Worm (Caenorhabditis elegans): ENCODE data around the gene efr-3.

Gene efr-3

ce11 chrII:6360822-6361221, 39.9 kb upstream of the efr-3 start, which contains the start of gene K10B2.4 (continued):
- TF ChIP-seq lin-32 (GFP tag; optimal IDR thresholded peaks at IDR 0.05) (no peak), hlh-1 (tag; optimal IDR thresholded peaks at IDR 0.05) (peak; percentile 27), unc-39 (tag; optimal IDR thresholded peaks at IDR 0.05) (no peak)

ce11 chrII:6358905-6359304, 37.9 kb upstream of the efr-3 start, which contains the start of gene C32D5.12:
Gene C32D5.12 (minus strand): TSS chrII:6359005.
- TF ChIP-seq nhr-12 (tag; optimal IDR thresholded peaks at IDR 0.05), result no peak
- TF ChIP-seq nhr-2 (tag; optimal IDR thresholded peaks at IDR 0.05), result no peak
- no peak for TF ChIP-seq lin-13 (tag; optimal IDR thresholded peaks at IDR 0.05)
- TF ChIP-seq zip-8 (tag; optimal IDR thresholded peaks at IDR 0.05), result no peak
- no peak for TF ChIP-seq tbx-8 (GFP tag; optimal IDR thresholded peaks at IDR 0.05)
- TF ChIP-seq lsy-2 (tag; optimal IDR thresholded peaks at IDR 0.05), result no peak
- TF ChIP-seq flh-1 (GFP tag; optimal IDR thresholded peaks at IDR 0.05), result no peak
- no peak for TF ChIP-seq drap-1 (GFP tag; optimal IDR thresholded peaks at IDR 0.05)
- no peak for TF ChIP-seq pha-4 (tag; optimal IDR thresholded peaks at IDR 0.05)
- TF ChIP-seq mep-1 (tag; optimal IDR thresholded peaks at IDR 0.05), result no peak
- no peak for TF ChIP-seq unc-120 (tag; optimal IDR thresholded peaks at IDR 0.05; ENCODE audit: poor library complexity, severe bottlenecking)
- no peak for TF ChIP-seq ceh-43 (GFP tag; optimal IDR thresholded peaks at IDR 0.05)
- no peak for TF ChIP-seq nhr-28 (tag; optimal IDR thresholded peaks at IDR 0.05)
- TF ChIP-seq ztf-11 (tag; optimal IDR thresholded peaks at IDR 0.05), result no peak
- no peak for TF ChIP-seq bed-3 (GFP tag; optimal IDR thresholded peaks at IDR 0.05)
- TF ChIP-seq elt-3 (tag; optimal IDR thresholded peaks at IDR 0.05), result no peak

ce11 chrII:6358232-6358631, 37.3 kb upstream of the efr-3 start:
- no peak for TF ChIP-seq elt-3 (tag; optimal IDR thresholded peaks at IDR 0.05)
- no peak for TF ChIP-seq drap-1 (GFP tag; optimal IDR thresholded peaks at IDR 0.05)
- TF ChIP-seq unc-120 (tag; optimal IDR thresholded peaks at IDR 0.05; ENCODE audit: poor library complexity, severe bottlenecking), result no peak
- TF ChIP-seq tbx-8 (GFP tag; optimal IDR thresholded peaks at IDR 0.05), result no peak
- TF ChIP-seq pha-4 (tag; optimal IDR thresholded peaks at IDR 0.05), result no peak
- TF ChIP-seq unc-39 (tag; optimal IDR thresholded peaks at IDR 0.05), result no peak
- TF ChIP-seq ces-1 (GFP tag; optimal IDR thresholded peaks at IDR 0.05), result no peak
- no peak for TF ChIP-seq snpc-4 (tag; optimal IDR thresholded peaks at IDR 0.05)
- TF ChIP-seq lin-32 (GFP tag; optimal IDR thresholded peaks at IDR 0.05), result no peak

- TF ChIP-seq ces-1 (GFP tag; optimal IDR thresholded peaks at IDR 0.05), result peak; percentile 20
- no peak for TF ChIP-seq nhr-237 (tag; optimal IDR thresholded peaks at IDR 0.05)
- no peak for TF ChIP-seq ztf-11 (tag; optimal IDR thresholded peaks at IDR 0.05)
- peak; percentile 38 for TF ChIP-seq lsy-2 (tag; optimal IDR thresholded peaks at IDR 0.05)
- no peak for TF ChIP-seq flh-1 (GFP tag; optimal IDR thresholded peaks at IDR 0.05)
- peak; percentile 16 for TF ChIP-seq unc-120 (tag; optimal IDR thresholded peaks at IDR 0.05; ENCODE audit: poor library complexity, severe bottlenecking)
- no peak for TF ChIP-seq lin-32 (GFP tag; optimal IDR thresholded peaks at IDR 0.05)
- TF ChIP-seq mab-5 (tag; optimal IDR thresholded peaks at IDR 0.05), result no peak
- TF ChIP-seq nhr-76 (tag; optimal IDR thresholded peaks at IDR 0.05), result no peak
- TF ChIP-seq lin-13 (tag; optimal IDR thresholded peaks at IDR 0.05), result peak; percentile 52
- peak; percentile 37 for TF ChIP-seq hlh-1 (tag; optimal IDR thresholded peaks at IDR 0.05)
- TF ChIP-seq pha-4 (tag; optimal IDR thresholded peaks at IDR 0.05), result no peak
- peak; percentile 53 for TF ChIP-seq mep-1 (tag; optimal IDR thresholded peaks at IDR 0.05)
- TF ChIP-seq snpc-4 (tag; optimal IDR thresholded peaks at IDR 0.05), result no peak
- no peak for TF ChIP-seq nhr-2 (tag; optimal IDR thresholded peaks at IDR 0.05)
- peak; percentile 55 for TF ChIP-seq sptf-1 (tag; optimal IDR thresholded peaks at IDR 0.05)
- TF ChIP-seq M03D4.4 (tag; optimal IDR thresholded peaks at IDR 0.05), result no peak
Measured at ce11 chrII:6355396-6356346, 34.7 kb upstream of the efr-3 start, which contains the start of gene C32D5.11. Gene C32D5.11 (minus strand): TSS chrII:6355446.

ce11 chrII:6351887-6352286, 30.9 kb upstream of the efr-3 start, which contains the start of gene C32D5.10:
Gene C32D5.10 (minus strand): TSS chrII:6351987.
- TF ChIP-seq nhr-76 (tag; optimal IDR thresholded peaks at IDR 0.05) (no peak), pha-4 (tag; optimal IDR thresholded peaks at IDR 0.05) (no peak), ztf-11 (tag; optimal IDR thresholded peaks at IDR 0.05) (no peak), ceh-83 (GFP tag; optimal IDR thresholded peaks at IDR 0.05) (no peak), tbx-8 (GFP tag; optimal IDR thresholded peaks at IDR 0.05) (no peak), lsy-2 (tag; optimal IDR thresholded peaks at IDR 0.05) (no peak), mab-5 (tag; optimal IDR thresholded peaks at IDR 0.05) (no peak), sptf-1 (tag; optimal IDR thresholded peaks at IDR 0.05) (no peak), M03D4.4 (tag; optimal IDR thresholded peaks at IDR 0.05) (no peak), ces-1 (GFP tag; optimal IDR thresholded peaks at IDR 0.05) (no peak), blmp-1 (tag; optimal IDR thresholded peaks at IDR 0.05) (no peak), unc-39 (tag; optimal IDR thresholded peaks at IDR 0.05) (no peak), nhr-28 (tag; optimal IDR thresholded peaks at IDR 0.05) (no peak), flh-1 (GFP tag; optimal IDR thresholded peaks at IDR 0.05) (no peak), mls-2 (tag; optimal IDR thresholded peaks at IDR 0.05) (no peak), cnd-1 (tag; optimal IDR thresholded peaks at IDR 0.05) (no peak), unc-120 (tag; optimal IDR thresholded peaks at IDR 0.05; ENCODE audit: poor library complexity, severe bottlenecking) (no peak)

Data from whole organism, mixed stage, embryonic.